Fruit fly (Drosophila melanogaster) whole organism, prepupa: Measurements from ENCODE around the gene CG13713.

Source experiments
- CG10669 ChIP-seq: fragments of 200-800 bp; sonication (Bioruptor generic); optimal IDR thresholded peaks from 3 replicates; lab custom pipeline; 2018; ENCODE audit warnings: missing biosample characterization, mild to moderate bottlenecking, missing genetic modification characterization, moderate library complexity
- CG3919 ChIP-seq: fragments of 200-800 bp; sonication (Bioruptor generic); optimal IDR thresholded peaks from 3 replicates; lab custom pipeline; 2016; ENCODE audit warnings: missing biosample characterization, missing genetic modification characterization
- CG6854 ChIP-seq: fragments of 200-800 bp; sonication (Bioruptor generic); optimal IDR thresholded peaks from 2 replicates; lab custom pipeline; 2017; ENCODE audit warnings: missing biosample characterization, mild to moderate bottlenecking, missing genetic modification characterization
- CG8119 ChIP-seq: fragments of 200-800 bp; sonication (Bioruptor generic); IDR thresholded peaks from 3 replicates; pipeline ENCODE4 v1.3.6; 2022; ENCODE audit warnings: missing biosample characterization, missing genetic modification characterization
- Eip78C ChIP-seq: fragments of 200-800 bp; sonication (Bioruptor generic); peaks from one replicate; lab custom pipeline; 2016; ENCODE audit warnings: missing biosample characterization, missing genetic modification characterization
- fkh ChIP-seq: fragments of 200-800 bp; sonication (Bioruptor generic); optimal IDR thresholded peaks from 3 replicates; lab custom pipeline; 2017; ENCODE audit warnings: missing biosample characterization, mild to moderate bottlenecking, missing genetic modification characterization, moderate library complexity
- lz ChIP-seq: fragments of 200-800 bp; sonication (Bioruptor generic); optimal IDR thresholded peaks from 3 replicates; lab custom pipeline; 2016; ENCODE audit warnings: missing biosample characterization, missing genetic modification characterization
- pdm3 ChIP-seq: fragments of 200-800 bp; sonication (Bioruptor generic); optimal IDR thresholded peaks from 3 replicates; lab custom pipeline; 2016; ENCODE audit warnings: missing biosample characterization, missing genetic modification characterization
- spab ChIP-seq: fragments of 200-800 bp; sonication (Bioruptor generic); optimal IDR thresholded peaks from 2 replicates; lab custom pipeline; 2017; ENCODE audit warnings: missing biosample characterization, mild to moderate bottlenecking, missing genetic modification characterization, missing genetic modification reagents

DNA sequence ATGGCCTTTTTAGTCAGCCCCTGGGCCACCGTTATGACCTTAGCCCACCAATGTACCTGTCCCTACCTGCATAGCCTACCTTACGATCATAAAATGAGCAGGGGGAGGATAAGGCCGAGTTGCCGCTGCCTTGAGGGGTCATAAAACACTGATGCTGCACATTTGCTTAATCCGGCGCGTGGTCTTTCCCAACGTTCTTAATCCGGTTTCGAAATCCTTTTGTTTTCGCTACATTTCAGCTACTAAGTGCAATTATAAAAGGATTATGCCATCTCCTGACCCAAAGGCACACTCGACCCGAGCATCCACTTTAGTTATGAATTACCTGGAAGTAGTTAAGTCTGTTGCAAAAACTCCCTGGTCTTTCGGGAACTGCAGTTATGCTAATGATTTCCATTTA lies 1.0 kb upstream of the CG13713 start:
- TF ChIP-seq lz (GFP tag; lab: Kevin White, UChicago) = no peak
- TF ChIP-seq Eip78C (GFP tag; lab: Kevin White, UChicago) = no peak
- no peak for TF ChIP-seq fkh (GFP tag; lab: Kevin White, UChicago)
- TF ChIP-seq CG8119 (GFP tag; lab: Robert Waterston, UW) = no peak
- TF ChIP-seq CG3919 (GFP tag; lab: Kevin White, UChicago) = no peak
- TF ChIP-seq spab = no peak
- TF ChIP-seq pdm3 (GFP tag; lab: Kevin White, UChicago) = no peak
- TF ChIP-seq CG6854 (GFP tag; lab: Kevin White, UChicago) = no peak
- TF ChIP-seq CG10669 (GFP tag; lab: Kevin White, UChicago) = no peak
